Fruit fly (Drosophila melanogaster) whole organism, embryonic: ENCODE data around the gene Snx27.

ENCODE experiments used
- CG10431 ChIP-seq: fragments of 200-800 bp; sonication (Bioruptor generic); optimal IDR thresholded peaks from 3 replicates; lab custom pipeline; 2018; ENCODE audit warnings: missing biosample characterization, mild to moderate bottlenecking, missing genetic modification characterization
- CG10979 ChIP-seq: fragments of 200-800 bp; sonication (Bioruptor generic); optimal IDR thresholded peaks from 2 replicates; lab custom pipeline; 2018; ENCODE audit warnings: missing biosample characterization, mild to moderate bottlenecking, missing genetic modification characterization, moderate library complexity
- CG12659 ChIP-seq: fragments of 200-800 bp; sonication (Bioruptor generic); optimal IDR thresholded peaks from 3 replicates; lab custom pipeline; 2017; ENCODE audit warnings: mild to moderate bottlenecking, missing biosample characterization, missing genetic modification reagents, missing genetic modification characterization
- CG13123 ChIP-seq: fragments of 200-800 bp; sonication (Bioruptor generic); optimal IDR thresholded peaks from 2 replicates; lab custom pipeline; 2016; ENCODE audit warnings: missing biosample characterization, missing genetic modification characterization
- CG13296 ChIP-seq: fragments of 200-800 bp; sonication (Bioruptor generic); optimal IDR thresholded peaks from 3 replicates; lab custom pipeline; 2018; ENCODE audit warnings: missing biosample characterization, mild to moderate bottlenecking, missing genetic modification characterization
- CG13775 ChIP-seq: fragments of 200-800 bp; sonication (Bioruptor generic); optimal IDR thresholded peaks from 3 replicates; lab custom pipeline; 2017; ENCODE audit warnings: missing biosample characterization, mild to moderate bottlenecking, missing genetic modification characterization
- CG15479 ChIP-seq: fragments of 200-800 bp; sonication (Bioruptor generic); optimal IDR thresholded peaks from 3 replicates; lab custom pipeline; 2019; ENCODE audit warnings: missing biosample characterization, mild to moderate bottlenecking, missing genetic modification characterization, moderate library complexity
- CG17568 ChIP-seq: fragments of 200-800 bp; sonication (Bioruptor generic); optimal IDR thresholded peaks from 2 replicates; lab custom pipeline; 2018; ENCODE audit warnings: missing biosample characterization, mild to moderate bottlenecking, missing genetic modification characterization, moderate library complexity
- CG17612 ChIP-seq: fragments of 200-800 bp; sonication (Bioruptor generic); IDR thresholded peaks from 2 replicates; pipeline ENCODE4 v1.3.6; 2022; ENCODE audit warnings: missing biosample characterization, missing genetic modification characterization
- CG17829 ChIP-seq: fragments of 200-800 bp; optimal IDR thresholded peaks from 2 replicates; lab custom pipeline; 2019; ENCODE audit warnings: missing biosample characterization, mild to moderate bottlenecking, missing genetic modification characterization, moderate library complexity
- CG18011 ChIP-seq: fragments of 200-800 bp; sonication (Bioruptor generic); optimal IDR thresholded peaks from 2 replicates; lab custom pipeline; 2017; ENCODE audit warnings: missing biosample characterization, missing genetic modification characterization, mild to moderate bottlenecking, moderate library complexity, missing genotype
- CG2202 ChIP-seq: fragments of 200-800 bp; sonication (Bioruptor generic); optimal IDR thresholded peaks from 2 replicates; lab custom pipeline; 2018; ENCODE audit warnings: missing biosample characterization, mild to moderate bottlenecking, missing genetic modification characterization
- CG3065 ChIP-seq: fragments of 200-800 bp; sonication (Bioruptor generic); optimal IDR thresholded peaks from 2 replicates; lab custom pipeline; 2016; ENCODE audit warnings: missing biosample characterization, missing genetic modification characterization
- CG4730 ChIP-seq: fragments of 200-800 bp; sonication (Bioruptor generic); IDR thresholded peaks from 2 replicates; pipeline ENCODE4 v1.3.6; 2022; ENCODE audit warnings: missing biosample characterization, missing genetic modification characterization
- CG6791 ChIP-seq: fragments of 200-800 bp; sonication (Bioruptor generic); IDR thresholded peaks from 3 replicates; pipeline ENCODE4 v1.3.6; 2022; ENCODE audit warnings: missing biosample characterization, missing genetic modification characterization; ENCODE audit not compliant: partially characterized antibody
- CG8089 ChIP-seq: fragments of 200-800 bp; sonication (Bioruptor generic); optimal IDR thresholded peaks from 3 replicates; lab custom pipeline; 2016; ENCODE audit warnings: missing biosample characterization, missing genetic modification characterization
- CG9437 ChIP-seq: fragments of 200-800 bp; sonication (Bioruptor generic); optimal IDR thresholded peaks from 2 replicates; lab custom pipeline; 2018; ENCODE audit warnings: missing biosample characterization, mild to moderate bottlenecking, missing genetic modification characterization
- CoRest ChIP-seq: fragments of 200-800 bp; sonication (Bioruptor generic); optimal IDR thresholded peaks from 3 replicates; lab custom pipeline; 2018; ENCODE audit warnings: missing biosample characterization, mild to moderate bottlenecking, missing genetic modification characterization, moderate library complexity
- ERR ChIP-seq: fragments of 200-800 bp; sonication (Bioruptor generic); optimal IDR thresholded peaks from 2 replicates; lab custom pipeline; 2016; ENCODE audit warnings: missing biosample characterization, missing genetic modification characterization
- Gsc ChIP-seq: fragments of 200-800 bp; sonication (Bioruptor generic); IDR thresholded peaks from 2 replicates; pipeline ENCODE4 v1.3.6; 2022; ENCODE audit warnings: missing biosample characterization, missing genetic modification characterization
- Hey ChIP-seq: fragments of 200-800 bp; sonication (Bioruptor generic); optimal IDR thresholded peaks from 3 replicates; lab custom pipeline; 2018; ENCODE audit warnings: missing biosample characterization, mild to moderate bottlenecking, missing genetic modification characterization
- Hmx ChIP-seq: fragments of 200-800 bp; sonication (Bioruptor generic); optimal IDR thresholded peaks from 2 replicates; lab custom pipeline; 2016; ENCODE audit warnings: missing biosample characterization, missing genetic modification characterization
- Hr51 ChIP-seq, 2 experiments: fragments of 200-800 bp; sonication (Bioruptor generic); optimal IDR thresholded peaks; 2 replicates in 1 of 2; 3 replicates in 1 of 2; lab custom pipeline; 2016 to 2018; ENCODE audit warnings: missing biosample characterization in 2 of 2, missing genetic modification characterization in 2 of 2, mild to moderate bottlenecking in 1 of 2, moderate library complexity in 1 of 2
- Jarid2 ChIP-seq: fragments of 200-800 bp; sonication (Bioruptor generic); optimal IDR thresholded peaks from 3 replicates; lab custom pipeline; 2017; ENCODE audit warnings: mild to moderate bottlenecking, missing biosample characterization, missing genetic modification reagents, missing genetic modification characterization
- NC2α ChIP-seq: fragments of 200-800 bp; sonication (Bioruptor generic); optimal IDR thresholded peaks from 2 replicates; lab custom pipeline; 2016; ENCODE audit warnings: missing biosample characterization, missing genetic modification characterization
- Opbp ChIP-seq: fragments of 200-800 bp; sonication (Bioruptor generic); IDR thresholded peaks from 3 replicates; pipeline ENCODE4 v1.3.6; 2022; ENCODE audit warnings: missing biosample characterization, missing genetic modification characterization; ENCODE audit not compliant: partially characterized antibody
- Ravus ChIP-seq: fragments of 200-800 bp; sonication (Bioruptor generic); IDR thresholded peaks from 2 replicates; pipeline ENCODE4 v1.3.6; 2022; ENCODE audit warnings: missing biosample characterization, missing genetic modification characterization
- Sry-β ChIP-seq: fragments of 200-800 bp; sonication (Bioruptor generic); optimal IDR thresholded peaks from 2 replicates; lab custom pipeline; 2018; ENCODE audit warnings: missing biosample characterization, mild to moderate bottlenecking, missing genetic modification characterization, moderate library complexity
- YL-1 ChIP-seq: fragments of 200-800 bp; sonication (Bioruptor generic); optimal IDR thresholded peaks from 3 replicates; lab custom pipeline; 2017; ENCODE audit warnings: missing biosample characterization, mild to moderate bottlenecking, missing genetic modification characterization
- abd-A ChIP-seq: fragments of 200-800 bp; sonication (Bioruptor generic); optimal IDR thresholded peaks from 3 replicates; lab custom pipeline; 2019; ENCODE audit warnings: missing biosample characterization, mild to moderate bottlenecking, missing genetic modification characterization, moderate library complexity
- caup ChIP-seq: fragments of 200-800 bp; sonication (Bioruptor generic); optimal IDR thresholded peaks from 3 replicates; lab custom pipeline; 2017; ENCODE audit warnings: missing biosample characterization, mild to moderate bottlenecking, missing genetic modification characterization, moderate library complexity; ENCODE audit not compliant: severe bottlenecking
- cg ChIP-seq: fragments of 200-800 bp; sonication (Bioruptor generic); optimal IDR thresholded peaks from 3 replicates; lab custom pipeline; 2019; ENCODE audit warnings: missing biosample characterization, mild to moderate bottlenecking, missing genetic modification characterization, moderate library complexity
- ewg ChIP-seq: fragments of 200-800 bp; sonication (Bioruptor generic); optimal IDR thresholded peaks from 3 replicates; lab custom pipeline; 2017; ENCODE audit warnings: mild to moderate bottlenecking, missing biosample characterization, missing genetic modification reagents, missing genetic modification characterization
- eyg ChIP-seq: fragments of 200-800 bp; sonication (Bioruptor generic); optimal IDR thresholded peaks from 3 replicates; lab custom pipeline; 2016; ENCODE audit warnings: missing biosample characterization, missing genetic modification characterization
- fd3F ChIP-seq: fragments of 200-800 bp; sonication (Bioruptor generic); optimal IDR thresholded peaks from 2 replicates; lab custom pipeline; 2018; ENCODE audit warnings: missing biosample characterization, mild to moderate bottlenecking, missing genetic modification characterization, moderate library complexity
- hbn ChIP-seq: fragments of 200-800 bp; sonication (Bioruptor generic); IDR thresholded peaks from 2 replicates; pipeline ENCODE4 v1.3.6; 2022; ENCODE audit warnings: missing biosample characterization, missing genetic modification characterization; ENCODE audit not compliant: partially characterized antibody
- kni ChIP-seq: fragments of 200-800 bp; sonication (Bioruptor generic); optimal IDR thresholded peaks from 3 replicates; lab custom pipeline; 2017; ENCODE audit warnings: mild to moderate bottlenecking, missing biosample characterization, missing genetic modification reagents, missing genetic modification characterization
- nom ChIP-seq: fragments of 200-800 bp; sonication (Bioruptor generic); optimal IDR thresholded peaks from 2 replicates; lab custom pipeline; 2017; ENCODE audit warnings: missing biosample characterization, missing genetic modification characterization, mild to moderate bottlenecking, moderate library complexity, missing genetic modification reagents
- odd ChIP-seq: fragments of 200-800 bp; sonication (Bioruptor generic); optimal IDR thresholded peaks from 2 replicates; lab custom pipeline; 2017; ENCODE audit warnings: missing biosample characterization, mild to moderate bottlenecking, missing genetic modification characterization
- pum ChIP-seq: fragments of 200-800 bp; sonication (Bioruptor generic); optimal IDR thresholded peaks from 2 replicates; lab custom pipeline; 2016; ENCODE audit warnings: missing biosample characterization, missing genetic modification characterization
- rib ChIP-seq: fragments of 200-800 bp; sonication (Bioruptor generic); IDR thresholded peaks from 2 replicates; pipeline ENCODE4 v1.3.6; 2022; ENCODE audit warnings: missing biosample characterization, missing genetic modification characterization
- run ChIP-seq: fragments of 200-800 bp; sonication (Bioruptor generic); optimal IDR thresholded peaks from 3 replicates; lab custom pipeline; 2018; ENCODE audit warnings: missing biosample characterization, mild to moderate bottlenecking, missing genetic modification characterization
- so ChIP-seq: fragments of 200-800 bp; sonication (Bioruptor generic); IDR thresholded peaks from 3 replicates; pipeline ENCODE4 v1.3.6; 2022; ENCODE audit warnings: missing biosample characterization, missing genetic modification characterization
- sqz ChIP-seq: fragments of 200-800 bp; sonication (Bioruptor generic); optimal IDR thresholded peaks from 3 replicates; lab custom pipeline; 2018; ENCODE audit warnings: missing biosample characterization, mild to moderate bottlenecking, missing genetic modification characterization
- sr ChIP-seq: fragments of 200-800 bp; sonication (Bioruptor generic); IDR thresholded peaks from 3 replicates; pipeline ENCODE4 v1.3.6; 2022; ENCODE audit warnings: missing biosample characterization, missing genetic modification characterization
- stwl ChIP-seq: fragments of 200-800 bp; sonication (Bioruptor generic); optimal IDR thresholded peaks from 3 replicates; lab custom pipeline; 2018; ENCODE audit warnings: missing biosample characterization, mild to moderate bottlenecking, missing genetic modification characterization, moderate library complexity
- zfh1 ChIP-seq: fragments of 200-800 bp; sonication (Bioruptor generic); IDR thresholded peaks from 3 replicates; pipeline ENCODE4 v1.3.6; 2022; ENCODE audit warnings: missing biosample characterization, missing genetic modification characterization

Gene Snx27

DNA sequence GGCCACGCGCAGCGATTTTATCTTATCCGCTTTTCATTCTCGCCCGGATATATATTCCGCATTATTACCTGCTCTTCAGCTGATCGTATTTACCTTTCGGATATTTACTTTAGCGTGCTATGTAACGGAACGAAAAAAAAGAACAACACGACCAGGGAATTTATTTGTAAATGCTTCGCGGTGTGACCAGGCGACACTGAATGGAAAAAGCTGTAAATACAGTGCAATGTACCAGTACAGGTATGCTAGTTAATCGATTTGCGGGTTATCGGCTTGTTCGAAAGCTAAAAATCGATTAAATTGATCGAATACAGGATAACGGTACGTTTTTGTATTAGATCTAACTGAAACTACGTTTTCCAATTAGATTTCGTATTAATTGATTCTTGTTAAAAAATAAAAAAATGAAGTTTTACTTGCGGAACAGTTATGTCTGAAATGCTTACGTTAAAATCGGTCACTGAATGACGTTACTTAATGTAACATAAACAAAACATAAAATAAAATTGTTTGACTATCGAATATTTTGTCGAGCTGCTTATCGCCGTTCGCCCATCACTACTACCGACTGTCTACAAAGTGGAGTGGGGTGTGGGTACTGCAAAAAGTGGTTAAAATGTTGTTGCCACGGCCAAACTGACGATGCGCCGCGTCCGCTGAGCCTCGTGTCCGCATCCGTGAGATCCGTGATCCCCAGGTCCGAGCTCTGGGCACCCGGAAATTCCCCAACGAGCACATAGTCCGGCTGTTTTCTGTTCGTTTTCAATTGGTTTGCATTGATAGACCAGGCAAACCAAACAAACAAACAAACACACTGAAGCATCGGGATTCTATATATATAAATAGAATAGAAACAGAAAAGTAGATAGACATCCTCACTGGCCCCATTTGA, 26.4 kb upstream of the Snx27 start, which contains the start of the genes MAPk-Ak2 and CG42699 (continued):
- TF ChIP-seq CG18011: peak; percentile 29
- TF ChIP-seq Opbp (GFP tag; lab: Robert Waterston, UW): peak; percentile 66; the same call in 2 of the 3 replicates
- peak; percentile 55 for TF ChIP-seq NC2α
- TF ChIP-seq YL-1 (GFP tag; lab: Kevin White, UChicago): peak; percentile 92
- peak; percentile 57 for TF ChIP-seq CG3065 (GFP tag; lab: Kevin White, UChicago)
- TF ChIP-seq CG2202 (tag; lab: Kevin White, UChicago): peak; percentile 79
- TF ChIP-seq CG12659 (GFP tag; lab: Kevin White, UChicago): peak; percentile 90
- TF ChIP-seq ewg (GFP tag; lab: Kevin White, UChicago): peak; percentile 71
- TF ChIP-seq CG9437 (GFP tag; lab: Kevin White, UChicago): peak; percentile 92
- TF ChIP-seq caup (GFP tag; lab: Kevin White, UChicago): peak; percentile 91
- TF ChIP-seq Hey: peak; percentile 80
- peak; percentile 74 for TF ChIP-seq sr (GFP tag; lab: Robert Waterston, UW)
- peak; percentile 86 for TF ChIP-seq so (GFP tag; lab: Robert Waterston, UW)
- TF ChIP-seq Sry-β (GFP tag; lab: Kevin White, UChicago): peak; percentile 47
- TF ChIP-seq pum (GFP tag; lab: Kevin White, UChicago): peak; percentile 45
- 0 out of 2 replicates have a peak, but pooled peaks have one; percentile 15 for TF ChIP-seq rib (GFP tag; lab: Robert Waterston, UW)
- peak; percentile 82 for TF ChIP-seq Jarid2 (GFP tag; lab: Kevin White, UChicago)
- TF ChIP-seq stwl: peak; percentile 63
- TF ChIP-seq CG17612: no peak
- peak; percentile 58 for TF ChIP-seq CG17829 (tag; lab: Kevin White, UChicago)
- peak; percentile 62 for TF ChIP-seq run (tag; lab: Kevin White, UChicago)
- TF ChIP-seq CG13296 (GFP tag; lab: Kevin White, UChicago): peak; percentile 93
- TF ChIP-seq Ravus: no peak
- peak; percentile 73 for TF ChIP-seq ERR (GFP tag; lab: Kevin White, UChicago)
- peak; percentile 85 for TF ChIP-seq CG8089 (GFP tag; lab: Kevin White, UChicago)
- TF ChIP-seq CG10979 (tag; lab: Kevin White, UChicago): no peak
- peak; percentile 47 for TF ChIP-seq CG13775 (GFP tag; lab: Kevin White, UChicago)
- peak; percentile 79 for TF ChIP-seq fd3F (GFP tag; lab: Kevin White, UChicago)
- TF ChIP-seq Hr51 (GFP tag; optimal IDR thresholded peaks at IDR 0.05; lab: Kevin White, UChicago): peak; percentile 33 to 72

DNA sequence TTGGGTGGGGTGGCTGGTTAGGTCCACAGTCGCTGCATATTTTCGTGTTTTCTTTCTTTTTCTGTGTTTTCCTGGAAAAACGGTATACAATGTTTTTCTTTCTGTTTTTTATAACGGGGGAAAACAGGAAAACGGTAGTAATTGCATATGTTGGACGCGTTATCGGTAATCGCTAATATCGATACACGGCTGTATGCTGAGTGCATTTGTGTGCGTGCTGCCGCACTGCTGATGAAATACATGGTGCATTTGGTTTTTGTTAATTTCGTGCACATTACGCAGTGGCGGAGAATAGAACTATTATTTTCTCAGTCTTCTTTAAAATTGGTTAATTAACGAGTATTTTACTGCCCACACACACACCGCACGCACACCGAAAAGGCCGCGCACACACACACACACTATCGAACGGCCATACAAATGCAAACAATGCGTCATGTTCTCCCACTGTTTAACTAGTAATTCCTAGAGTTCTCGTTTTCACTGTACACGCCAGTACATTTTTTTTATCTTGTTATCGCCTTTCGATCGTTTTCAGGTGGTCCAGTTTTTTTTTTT, 25.7 kb upstream of the Snx27 start:
- TF ChIP-seq CG10431 (GFP tag; lab: Kevin White, UChicago): peak; percentile 94
- TF ChIP-seq CG13123 (GFP tag; lab: Kevin White, UChicago): no peak
- TF ChIP-seq sqz (GFP tag; lab: Kevin White, UChicago): no peak
- TF ChIP-seq hbn (GFP tag; lab: Robert Waterston, UW): 0 out of 2 replicates have a peak, but pooled peaks have one; percentile 19
- no peak for TF ChIP-seq zfh1 (GFP tag; lab: Robert Waterston, UW)
- TF ChIP-seq Hmx (GFP tag; lab: Kevin White, UChicago): no peak
- TF ChIP-seq CG17568 (GFP tag; lab: Kevin White, UChicago): no peak
- no peak for TF ChIP-seq kni (GFP tag; lab: Kevin White, UChicago)
- no peak for TF ChIP-seq Gsc (GFP tag; lab: Robert Waterston, UW)
- TF ChIP-seq YL-1 (GFP tag; lab: Kevin White, UChicago): no peak
- peak; percentile 44; the same call in 1 of the 3 replicates for TF ChIP-seq CG6791 (GFP tag; lab: Robert Waterston, UW)
- no peak for TF ChIP-seq abd-A
- TF ChIP-seq nom (GFP tag; lab: Kevin White, UChicago): no peak
- no peak for TF ChIP-seq CG15479 (GFP tag; lab: Kevin White, UChicago)
- TF ChIP-seq eyg (GFP tag; lab: Kevin White, UChicago): no peak
- TF ChIP-seq cg (GFP tag; lab: Kevin White, UChicago): peak; percentile 92
- TF ChIP-seq CoRest (tag; lab: Kevin White, UChicago): no peak
- TF ChIP-seq odd: no peak
- TF ChIP-seq CG4730: no peak
